Worm (Caenorhabditis elegans): ENCODE results near the gene F49A5.10.

F49A5.10 gene

ce11 chrV:16873642-16874041 lies 1.4 kb upstream of the F49A5.10 start, which contains the start of gene srw-23:
Gene srw-23 (plus strand): TSS chrV:16873942.
- TF ChIP-seq hlh-30 (tag; optimal IDR thresholded peaks at IDR 0.05; ENCODE audit: insufficient read depth) (no peak), lim-6 (tag; optimal IDR thresholded peaks at IDR 0.05) (no peak), elt-2 (tag; optimal IDR thresholded peaks at IDR 0.05) (no peak), dmd-4 (tag; optimal IDR thresholded peaks at IDR 0.05; ENCODE audit: borderline replicate concordance) (no peak)

- TF ChIP-seq fkh-10 (GFP tag; optimal IDR thresholded peaks at IDR 0.05), result no peak
- TF ChIP-seq elt-2 (tag; optimal IDR thresholded peaks at IDR 0.05), result no peak
- no peak for TF ChIP-seq ttx-3 (tag; optimal IDR thresholded peaks at IDR 0.05)
- no peak for TF ChIP-seq unc-55 (GFP tag; optimal IDR thresholded peaks at IDR 0.05)
- TF ChIP-seq mec-3 (tag; optimal IDR thresholded peaks at IDR 0.05; ENCODE audit: borderline replicate concordance), result no peak
- no peak for TF ChIP-seq nhr-11 (tag; optimal IDR thresholded peaks at IDR 0.05)
Measured at ce11 chrV:16879532-16879931, 4.5 kb downstream of the F49A5.10 start.

- TF ChIP-seq ttx-3 (tag; optimal IDR thresholded peaks at IDR 0.05), result no peak
- TF ChIP-seq K09A11.1 (tag; optimal IDR thresholded peaks at IDR 0.05; ENCODE audit: insufficient read depth), result no peak
- TF ChIP-seq ceh-30 (tag; optimal IDR thresholded peaks at IDR 0.05), result no peak
- no peak for TF ChIP-seq ref-2 (tag; optimal IDR thresholded peaks at IDR 0.05)
- no peak for TF ChIP-seq dve-1 (tag; optimal IDR thresholded peaks at IDR 0.05)
- TF ChIP-seq lin-11 (tag; optimal IDR thresholded peaks at IDR 0.05), result no peak
- TF ChIP-seq fkh-6 (tag; optimal IDR thresholded peaks at IDR 0.05), result no peak
- TF ChIP-seq T23F11.4 (GFP tag; optimal IDR thresholded peaks at IDR 0.05), result no peak
- TF ChIP-seq odd-2 (tag; optimal IDR thresholded peaks at IDR 0.05), result no peak
- no peak for TF ChIP-seq ceh-9 (tag; optimal IDR thresholded peaks at IDR 0.05)
- TF ChIP-seq nhr-11 (tag; optimal IDR thresholded peaks at IDR 0.05), result no peak
- no peak for TF ChIP-seq ceh-2 (tag; optimal IDR thresholded peaks at IDR 0.05)
- no peak for TF ChIP-seq gmeb-2 (tag; optimal IDR thresholded peaks at IDR 0.05)
- no peak for TF ChIP-seq pag-3 (tag; optimal IDR thresholded peaks at IDR 0.05; ENCODE audit: borderline replicate concordance)
- TF ChIP-seq hlh-6 (tag; optimal IDR thresholded peaks at IDR 0.05), result no peak
- TF ChIP-seq pha-4 (tag; optimal IDR thresholded peaks at IDR 0.05), result no peak
- TF ChIP-seq ceh-24 (tag; optimal IDR thresholded peaks at IDR 0.05), result no peak
- no peak for TF ChIP-seq tbx-2 (tag; optimal IDR thresholded peaks at IDR 0.05)
- no peak for TF ChIP-seq hlh-13 (GFP tag; optimal IDR thresholded peaks at IDR 0.05)
- no peak for TF ChIP-seq madf-2 (tag; optimal IDR thresholded peaks at IDR 0.05)
Measured at ce11 chrV:16880054-16880453, 5.0 kb downstream of the F49A5.10 start, which contains the start of gene F09C6.3. Gene F09C6.3 (minus strand): TSS chrV:16880154.

ce11 chrV:16880679-16881078 lies 5.6 kb downstream of the F49A5.10 start, which contains the start of gene F09C6.14:
Gene F09C6.14 (plus strand): TSS chrV:16880979.
- TF ChIP-seq ceh-9 (tag; optimal IDR thresholded peaks at IDR 0.05), result no peak
- no peak for TF ChIP-seq syd-9 (tag; optimal IDR thresholded peaks at IDR 0.05)
- no peak for TF ChIP-seq nhr-232 (tag; optimal IDR thresholded peaks at IDR 0.05)
- TF ChIP-seq ceh-6 (GFP tag; optimal IDR thresholded peaks at IDR 0.05), result no peak
- TF ChIP-seq ceh-19 (GFP tag; optimal IDR thresholded peaks at IDR 0.05), result no peak
- no peak for TF ChIP-seq fax-1 (tag; optimal IDR thresholded peaks at IDR 0.05)
- no peak for TF ChIP-seq pros-1 (tag; optimal IDR thresholded peaks at IDR 0.05)
- TF ChIP-seq elt-4 (tag; optimal IDR thresholded peaks at IDR 0.05), result no peak
- TF ChIP-seq sox-2 (GFP tag; IDR thresholded peaks at IDR 0.05), result no peak
- no peak for TF ChIP-seq hlh-6 (tag; optimal IDR thresholded peaks at IDR 0.05)
- TF ChIP-seq eyg-1 (tag; optimal IDR thresholded peaks at IDR 0.05), result no peak
- TF ChIP-seq pax-1 (tag; optimal IDR thresholded peaks at IDR 0.05), result no peak
- no peak for TF ChIP-seq dmd-4 (tag; optimal IDR thresholded peaks at IDR 0.05; ENCODE audit: borderline replicate concordance)
- TF ChIP-seq ref-2 (tag; optimal IDR thresholded peaks at IDR 0.05), result no peak
- TF ChIP-seq ceh-48 (tag; optimal IDR thresholded peaks at IDR 0.05), result no peak
- TF ChIP-seq lim-6 (tag; optimal IDR thresholded peaks at IDR 0.05), result no peak
- no peak for TF ChIP-seq hlh-15 (tag; optimal IDR thresholded peaks at IDR 0.05)
- no peak for TF ChIP-seq ceh-18 (tag; optimal IDR thresholded peaks at IDR 0.05)
